Fruit fly (Drosophila melanogaster) whole organism, embryonic: Measurements from ENCODE around the gene Pfdn2.

Experiments
- CG10209 ChIP-seq: fragments of 200-800 bp; sonication (Bioruptor generic); optimal IDR thresholded peaks from 3 replicates; lab custom pipeline; 2017; ENCODE audit warnings: missing biosample characterization, mild to moderate bottlenecking, missing genetic modification characterization, missing genetic modification reagents
- CG11504 ChIP-seq: fragments of 200-800 bp; sonication (Bioruptor generic); optimal IDR thresholded peaks from 3 replicates; lab custom pipeline; 2019; ENCODE audit warnings: missing biosample characterization, mild to moderate bottlenecking, missing genetic modification characterization, moderate library complexity
- CG12744 ChIP-seq: fragments of 200-800 bp; sonication (Bioruptor generic); optimal IDR thresholded peaks from 2 replicates; lab custom pipeline; 2016; ENCODE audit warnings: missing biosample characterization, missing genetic modification characterization
- CG13123 ChIP-seq: fragments of 200-800 bp; sonication (Bioruptor generic); optimal IDR thresholded peaks from 2 replicates; lab custom pipeline; 2016; ENCODE audit warnings: missing biosample characterization, missing genetic modification characterization
- CG14965 ChIP-seq: fragments of 200-800 bp; sonication (Bioruptor generic); optimal IDR thresholded peaks from 2 replicates; lab custom pipeline; 2016; ENCODE audit warnings: missing biosample characterization, missing genetic modification characterization, borderline replicate concordance
- CG16815 ChIP-seq: fragments of 200-800 bp; sonication (Bioruptor generic); optimal IDR thresholded peaks from 3 replicates; lab custom pipeline; 2017; ENCODE audit warnings: missing biosample characterization, mild to moderate bottlenecking, missing genetic modification characterization
- CG17568 ChIP-seq: fragments of 200-800 bp; sonication (Bioruptor generic); optimal IDR thresholded peaks from 2 replicates; lab custom pipeline; 2018; ENCODE audit warnings: missing biosample characterization, mild to moderate bottlenecking, missing genetic modification characterization, moderate library complexity
- CG17612 ChIP-seq: fragments of 200-800 bp; sonication (Bioruptor generic); IDR thresholded peaks from 2 replicates; pipeline ENCODE4 v1.3.6; 2022; ENCODE audit warnings: missing biosample characterization, missing genetic modification characterization
- CG18619 ChIP-seq: fragments of 200-800 bp; sonication (Bioruptor generic); optimal IDR thresholded peaks from 3 replicates; lab custom pipeline; 2017; ENCODE audit warnings: missing biosample characterization, mild to moderate bottlenecking, missing genetic modification characterization
- CG2116 ChIP-seq: fragments of 200-800 bp; sonication (Bioruptor generic); optimal IDR thresholded peaks from 3 replicates; lab custom pipeline; 2018; ENCODE audit warnings: missing biosample characterization, mild to moderate bottlenecking, missing genetic modification characterization
- CG2120 ChIP-seq: fragments of 200-800 bp; sonication (Bioruptor generic); optimal IDR thresholded peaks from 3 replicates; lab custom pipeline; 2016; ENCODE audit warnings: missing biosample characterization, missing genetic modification characterization
- CG33557 ChIP-seq: fragments of 200-800 bp; sonication (Bioruptor generic); optimal IDR thresholded peaks from 2 replicates; lab custom pipeline; 2019; ENCODE audit warnings: missing biosample characterization, mild to moderate bottlenecking, missing genetic modification characterization, moderate library complexity
- CG3838 ChIP-seq: fragments of 200-800 bp; sonication (Bioruptor generic); optimal IDR thresholded peaks from 3 replicates; lab custom pipeline; 2016; ENCODE audit warnings: missing biosample characterization, missing genetic modification characterization
- CG4328 ChIP-seq: fragments of 200-800 bp; sonication (Bioruptor generic); optimal IDR thresholded peaks from 3 replicates; lab custom pipeline; 2017; ENCODE audit warnings: missing biosample characterization, missing genetic modification reagents, missing genetic modification characterization
- CG5953 ChIP-seq: fragments of 200-800 bp; sonication (Bioruptor generic); IDR thresholded peaks from 2 replicates; pipeline ENCODE4 v1.3.6; 2022; ENCODE audit warnings: missing biosample characterization, missing genetic modification characterization
- CG6813 ChIP-seq: fragments of 200-800 bp; sonication (Bioruptor generic); optimal IDR thresholded peaks from 2 replicates; lab custom pipeline; 2017; ENCODE audit warnings: missing biosample characterization, missing genetic modification characterization, mild to moderate bottlenecking, moderate library complexity, missing genetic modification reagents
- CG7963 ChIP-seq: fragments of 200-800 bp; sonication (Bioruptor generic); IDR thresholded peaks from 3 replicates; pipeline ENCODE4 v1.3.6; 2022; ENCODE audit warnings: missing biosample characterization, missing genetic modification characterization; ENCODE audit not compliant: partially characterized antibody
- CG9797 ChIP-seq: fragments of 200-800 bp; sonication (Bioruptor generic); optimal IDR thresholded peaks from 3 replicates; lab custom pipeline; 2018; ENCODE audit warnings: missing biosample characterization, mild to moderate bottlenecking, missing genetic modification characterization
- CrebB ChIP-seq: fragments of 200-800 bp; sonication (Bioruptor generic); optimal IDR thresholded peaks from 3 replicates; lab custom pipeline; 2018; ENCODE audit warnings: missing biosample characterization, mild to moderate bottlenecking, missing genetic modification characterization
- D ChIP-seq, 2 experiments: fragments of 200-800 bp in 1 of 2; fragments of >200 bp in 1 of 2; sonication (Bioruptor generic) in 1 of 2; optimal IDR thresholded peaks; 2 replicates in 1 of 2; 3 replicates in 1 of 2; lab custom pipeline; 2017; ENCODE audit warnings: mild to moderate bottlenecking in 1 of 2, missing biosample characterization in 1 of 2, missing genetic modification characterization in 1 of 2, missing genetic modification reagents in 1 of 2
- GATAe ChIP-seq: fragments of 200-800 bp; sonication (Bioruptor generic); conservative IDR thresholded peaks from 2 replicates; pipeline ENCODE4 v1.3.6; 2022; ENCODE audit warnings: missing biosample characterization, missing genetic modification characterization
- Lhr ChIP-seq: fragments of 200-800 bp; sonication (Bioruptor generic); optimal IDR thresholded peaks from 3 replicates; lab custom pipeline; 2017; ENCODE audit warnings: mild to moderate bottlenecking, missing biosample characterization, missing genetic modification reagents, missing genetic modification characterization
- Lim3 ChIP-seq: fragments of 200-800 bp; sonication (Bioruptor generic); IDR thresholded peaks from 2 replicates; pipeline ENCODE4 v1.3.6; 2022; ENCODE audit warnings: missing biosample characterization, missing genetic modification characterization
- Ptx1 ChIP-seq: fragments of 200-800 bp; sonication (Bioruptor generic); IDR thresholded peaks from 2 replicates; pipeline ENCODE4 v1.3.6; 2022; ENCODE audit warnings: missing biosample characterization, missing genetic modification characterization
- Scr ChIP-seq: fragments of 200-800 bp; sonication (Bioruptor generic); IDR thresholded peaks from 2 replicates; pipeline ENCODE4 v1.3.6; 2022; ENCODE audit warnings: missing biosample characterization, missing genetic modification characterization; ENCODE audit not compliant: partially characterized antibody
- Six4 ChIP-seq: fragments of 200-800 bp; sonication (Bioruptor generic); optimal IDR thresholded peaks from 2 replicates; lab custom pipeline; 2016; ENCODE audit warnings: missing biosample characterization, missing genetic modification characterization
- abd-A ChIP-seq: fragments of 200-800 bp; sonication (Bioruptor generic); optimal IDR thresholded peaks from 3 replicates; lab custom pipeline; 2019; ENCODE audit warnings: missing biosample characterization, mild to moderate bottlenecking, missing genetic modification characterization, moderate library complexity
- amos ChIP-seq: fragments of 200-800 bp; sonication (Bioruptor generic); IDR thresholded peaks from 2 replicates; pipeline ENCODE4 v1.3.6; 2022; ENCODE audit warnings: missing biosample characterization, missing genetic modification characterization; ENCODE audit not compliant: partially characterized antibody
- ara ChIP-seq: fragments of 200-800 bp; sonication (Bioruptor generic); IDR thresholded peaks from 2 replicates; pipeline ENCODE4 v1.3.6; 2022; ENCODE audit warnings: missing biosample characterization, missing genetic modification characterization
- ase ChIP-seq: fragments of 200-800 bp; sonication (Bioruptor generic); IDR thresholded peaks from 3 replicates; pipeline ENCODE4 v1.3.6; 2022; ENCODE audit warnings: missing biosample characterization, missing genetic modification characterization
- chn ChIP-seq: fragments of 200-800 bp; sonication (Bioruptor generic); optimal IDR thresholded peaks from 2 replicates; lab custom pipeline; 2016; ENCODE audit warnings: missing biosample characterization, missing genetic modification characterization
- crc ChIP-seq: fragments of 200-800 bp; sonication (Bioruptor generic); optimal IDR thresholded peaks from 2 replicates; lab custom pipeline; 2016; ENCODE audit warnings: missing biosample characterization, missing genetic modification characterization
- dmrt11E ChIP-seq: fragments of 200-800 bp; sonication (Bioruptor generic); optimal IDR thresholded peaks from 3 replicates; lab custom pipeline; 2018; ENCODE audit warnings: missing biosample characterization, mild to moderate bottlenecking, missing genetic modification characterization, moderate library complexity
- gcm2 ChIP-seq: fragments of 200-800 bp; sonication (Bioruptor generic); optimal IDR thresholded peaks from 2 replicates; lab custom pipeline; 2016; ENCODE audit warnings: missing biosample characterization, missing genetic modification characterization
- ind ChIP-seq: fragments of 200-800 bp; sonication (Bioruptor generic); optimal IDR thresholded peaks from 3 replicates; lab custom pipeline; 2016; ENCODE audit warnings: missing biosample characterization, missing genetic modification characterization
- maf-S ChIP-seq: fragments of 200-800 bp; sonication (Bioruptor generic); optimal IDR thresholded peaks from 2 replicates; lab custom pipeline; 2016; ENCODE audit warnings: missing biosample characterization, missing genetic modification characterization
- pfk ChIP-seq: fragments of 200-800 bp; sonication (Bioruptor generic); optimal IDR thresholded peaks from 2 replicates; lab custom pipeline; 2018; ENCODE audit warnings: missing biosample characterization, mild to moderate bottlenecking, missing genetic modification characterization, moderate library complexity
- phol ChIP-seq: fragments of 200-800 bp; sonication (Bioruptor generic); optimal IDR thresholded peaks from 3 replicates; lab custom pipeline; 2018; ENCODE audit warnings: missing biosample characterization, mild to moderate bottlenecking, missing genetic modification characterization, moderate library complexity
- prd ChIP-seq, 3 experiments: fragments of >200 bp in 2 of 3; fragments of 200-800 bp in 1 of 3; sonication (Bioruptor generic) in 1 of 3; optimal IDR thresholded peaks in 2 of 3; IDR thresholded peaks in 1 of 3; 2 replicates in 2 of 3; 3 replicates in 1 of 3; pipeline versions ENCODE4 v1.3.6 to Lab custom; 2017 to 2022; ENCODE audit warnings: missing biosample characterization in 1 of 3, missing genetic modification characterization in 1 of 3
- pros ChIP-seq: fragments of 200-800 bp; sonication (Bioruptor generic); optimal IDR thresholded peaks from 3 replicates; lab custom pipeline; 2019; ENCODE audit warnings: missing biosample characterization, mild to moderate bottlenecking, missing genetic modification characterization, moderate library complexity
- ranshi ChIP-seq: fragments of 200-800 bp; sonication (Bioruptor generic); IDR thresholded peaks from 2 replicates; pipeline ENCODE4 v1.3.6; 2022; ENCODE audit warnings: missing biosample characterization, missing genetic modification characterization
- sd ChIP-seq: fragments of 200-800 bp; sonication (Bioruptor generic); optimal IDR thresholded peaks from 3 replicates; lab custom pipeline; 2018; ENCODE audit warnings: missing biosample characterization, mild to moderate bottlenecking, missing genetic modification characterization, moderate library complexity
- sisA ChIP-seq: fragments of 200-800 bp; sonication (Bioruptor generic); IDR thresholded peaks from 2 replicates; pipeline ENCODE4 v1.3.6; 2022; ENCODE audit warnings: missing biosample characterization, missing genetic modification characterization
- sr ChIP-seq: fragments of 200-800 bp; sonication (Bioruptor generic); IDR thresholded peaks from 3 replicates; pipeline ENCODE4 v1.3.6; 2022; ENCODE audit warnings: missing biosample characterization, missing genetic modification characterization
- twi ChIP-seq: fragments of 200-800 bp; optimal IDR thresholded peaks from 2 replicates; lab custom pipeline; 2019; ENCODE audit warnings: missing biosample characterization, mild to moderate bottlenecking, missing genetic modification characterization, moderate library complexity
- unc-4 ChIP-seq: fragments of 200-800 bp; sonication (Bioruptor generic); IDR thresholded peaks from 2 replicates; pipeline ENCODE4 v1.3.6; 2022; ENCODE audit warnings: missing biosample characterization, missing genetic modification characterization; ENCODE audit not compliant: partially characterized antibody
- unpg ChIP-seq: fragments of 200-800 bp; sonication (Bioruptor generic); optimal IDR thresholded peaks from 3 replicates; lab custom pipeline; 2018; ENCODE audit warnings: missing biosample characterization, mild to moderate bottlenecking, missing genetic modification characterization, moderate library complexity
- yki ChIP-seq: fragments of >200 bp; optimal IDR thresholded peaks from 3 replicates; lab custom pipeline; 2018

The Pfdn2 gene

DNA sequence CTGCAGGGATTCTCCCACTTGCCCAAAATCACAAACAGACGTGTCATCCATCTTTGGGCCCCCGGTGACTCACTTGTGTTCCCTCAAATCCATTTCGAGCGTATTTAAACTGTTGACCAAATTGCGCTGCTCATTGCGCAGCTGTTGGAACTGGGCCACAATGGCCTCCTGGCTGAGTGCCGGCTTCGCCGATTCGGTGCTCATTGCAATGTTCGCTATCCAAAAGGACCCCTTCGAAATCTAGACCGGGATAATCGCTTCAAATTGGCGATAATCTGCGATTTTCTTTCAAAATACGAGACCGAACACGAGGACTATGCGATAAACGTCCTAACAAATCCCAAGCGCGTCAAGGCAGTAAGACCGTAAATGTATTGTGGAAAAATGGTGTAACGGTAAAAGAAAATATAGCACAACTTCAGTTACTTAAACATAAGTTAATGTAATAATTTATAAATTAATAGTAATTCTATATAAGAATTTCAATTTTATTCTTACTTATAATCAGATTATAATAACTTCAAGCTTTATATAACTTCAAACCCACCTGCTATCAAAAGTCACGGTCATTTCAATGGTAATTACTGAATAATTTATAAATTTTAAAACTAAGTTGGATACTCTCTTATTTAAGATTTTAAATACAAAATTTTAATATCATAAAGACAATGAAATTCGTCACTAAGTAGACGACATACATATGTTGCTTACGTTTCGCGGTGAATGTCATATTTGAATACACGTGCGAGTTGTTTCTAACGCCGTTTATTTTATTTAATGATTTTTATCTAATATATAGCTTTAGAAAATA is at the start of gene Pfdn2, which contains the start of gene Noc1 (continued):
- TF ChIP-seq abd-A (tag; lab: Kevin White, UChicago), result no peak
- TF ChIP-seq CG2116, result peak; percentile 18
- TF ChIP-seq chn, result no peak
- TF ChIP-seq CG9797 (GFP tag; lab: Kevin White, UChicago), result peak; percentile 49
- peak; percentile 73 for TF ChIP-seq D (optimal IDR thresholded peaks at IDR 0.05; lab: Kevin White, UChicago)
- TF ChIP-seq D (GFP tag; optimal IDR thresholded peaks at IDR 0.05; lab: Kevin White, UChicago), result no peak
- TF ChIP-seq CG17568 (GFP tag; lab: Kevin White, UChicago), result no peak
- TF ChIP-seq gcm2 (GFP tag; lab: Kevin White, UChicago), result no peak
- peak; percentile 30 for TF ChIP-seq CG33557 (GFP tag; lab: Kevin White, UChicago)
- TF ChIP-seq ranshi, result no peak
- peak; percentile 59 for TF ChIP-seq sisA (GFP tag; lab: Robert Waterston, UW)
- no peak for TF ChIP-seq pfk (GFP tag; lab: Kevin White, UChicago)
- TF ChIP-seq phol (tag; lab: Kevin White, UChicago), result peak; percentile 42
- TF ChIP-seq CG14965 (GFP tag; lab: Kevin White, UChicago), result no peak
- peak; percentile 68 for TF ChIP-seq dmrt11E
- no peak for TF ChIP-seq CG12744 (GFP tag; lab: Kevin White, UChicago)
- TF ChIP-seq CG7963 (GFP tag; lab: Robert Waterston, UW), result no peak
- no peak for TF ChIP-seq unpg (GFP tag; lab: Kevin White, UChicago)
- no peak for TF ChIP-seq CG11504 (tag; lab: Kevin White, UChicago)
- TF ChIP-seq ase (GFP tag; lab: Robert Waterston, UW), result no peak
- TF ChIP-seq CG10209 (GFP tag; lab: Kevin White, UChicago), result peak; percentile 50
- no peak for TF ChIP-seq amos (GFP tag; lab: Robert Waterston, UW)
- no peak for TF ChIP-seq unc-4 (GFP tag; lab: Robert Waterston, UW)
- no peak for TF ChIP-seq Lhr
- TF ChIP-seq sr (GFP tag; lab: Robert Waterston, UW), result no peak
- TF ChIP-seq GATAe (GFP tag; lab: Robert Waterston, UW), result no peak
- no peak for TF ChIP-seq CG6813 (GFP tag; lab: Kevin White, UChicago)
- TF ChIP-seq yki (lab: Kevin White, UChicago), result no peak
- TF ChIP-seq pros (GFP tag; lab: Kevin White, UChicago), result no peak
- TF ChIP-seq ind (GFP tag; lab: Kevin White, UChicago), result peak; percentile 62
- TF ChIP-seq prd (optimal IDR thresholded peaks at IDR 0.05; lab: Kevin White, UChicago), result no peak
- peak; percentile 67 for TF ChIP-seq prd (GFP tag; IDR thresholded peaks at IDR 0.05; lab: Robert Waterston, UW)
- no peak for TF ChIP-seq crc (GFP tag; lab: Kevin White, UChicago)
- peak; percentile 47 for TF ChIP-seq Six4
- TF ChIP-seq CG4328, result no peak
- TF ChIP-seq Scr (GFP tag; lab: Robert Waterston, UW), result no peak
- no peak for TF ChIP-seq CG13123 (GFP tag; lab: Kevin White, UChicago)
- peak; percentile 57; the same call in 1 of the 2 replicates for TF ChIP-seq Ptx1 (GFP tag; lab: Robert Waterston, UW)
- TF ChIP-seq sd (tag; lab: Kevin White, UChicago), result no peak
- no peak for TF ChIP-seq CG3838 (GFP tag; lab: Kevin White, UChicago)
- TF ChIP-seq CG5953, result no peak
- TF ChIP-seq CG16815 (GFP tag; lab: Kevin White, UChicago), result peak; percentile 26
- TF ChIP-seq maf-S, result no peak
- no peak for TF ChIP-seq CG17612 (GFP tag; lab: Robert Waterston, UW)
- TF ChIP-seq CrebB (tag; lab: Kevin White, UChicago), result no peak
- TF ChIP-seq twi (tag; lab: Kevin White, UChicago), result peak; percentile 82
- peak; percentile 70 for TF ChIP-seq CG2120 (GFP tag; lab: Kevin White, UChicago)
- peak; percentile 9; the same call in 1 of the 2 replicates for TF ChIP-seq ara
- peak; percentile 3 for TF ChIP-seq CG18619
- TF ChIP-seq Lim3 (GFP tag; lab: Robert Waterston, UW), result no peak
